Fruit fly (Drosophila melanogaster): Measurements from ENCODE around the gene CG1958.

CG1958 gene

dm6 chrX:7266604-7267003, at the start of gene CG1958:
Gene CG1958, plus strand, starts transcription at chrX:7266904.
- TF ChIP-seq CTCF (optimal IDR thresholded peaks at IDR 0.05) (no peak), CG8478 (optimal IDR thresholded peaks at IDR 0.05) (no peak)

dm6 chrX:7221149-7221548, 45.6 kb upstream of the CG1958 start:
- TF ChIP-seq CTCF (optimal IDR thresholded peaks at IDR 0.05), result no peak
- no peak for TF ChIP-seq CG8478 (optimal IDR thresholded peaks at IDR 0.05)

- no peak for TF ChIP-seq CTCF (optimal IDR thresholded peaks at IDR 0.05)
- no peak for TF ChIP-seq CG8478 (optimal IDR thresholded peaks at IDR 0.05)
Measured at dm6 chrX:7222115-7222891, 44.4 kb upstream of the CG1958 start.

dm6 chrX:7225980-7226607, 40.6 kb upstream of the CG1958 start:
- TF ChIP-seq CTCF (optimal IDR thresholded peaks at IDR 0.05) (no peak), CG8478 (optimal IDR thresholded peaks at IDR 0.05) (no peak)

- TF ChIP-seq CG8478 (optimal IDR thresholded peaks at IDR 0.05) (no peak), CTCF (optimal IDR thresholded peaks at IDR 0.05) (no peak)
Measured at dm6 chrX:7227311-7227710, 39.4 kb upstream of the CG1958 start.

dm6 chrX:7228599-7228998, 38.1 kb upstream of the CG1958 start:
- no peak for TF ChIP-seq CG8478 (optimal IDR thresholded peaks at IDR 0.05)
- TF ChIP-seq CTCF (optimal IDR thresholded peaks at IDR 0.05), result no peak

- TF ChIP-seq CTCF (optimal IDR thresholded peaks at IDR 0.05), result no peak
- no peak for TF ChIP-seq CG8478 (optimal IDR thresholded peaks at IDR 0.05)
Measured at dm6 chrX:7230647-7231046, 36.1 kb upstream of the CG1958 start.

dm6 chrX:7241985-7242627, 24.6 kb upstream of the CG1958 start:
- TF ChIP-seq CG8478 (optimal IDR thresholded peaks at IDR 0.05) (no peak), CTCF (optimal IDR thresholded peaks at IDR 0.05) (peak; percentile 97 to 99)

dm6 chrX:7246070-7246469, 20.6 kb upstream of the CG1958 start:
- TF ChIP-seq CTCF (optimal IDR thresholded peaks at IDR 0.05) (no peak), CG8478 (optimal IDR thresholded peaks at IDR 0.05) (no peak)

dm6 chrX:7252468-7252867, 14.2 kb upstream of the CG1958 start:
- TF ChIP-seq CG8478 (optimal IDR thresholded peaks at IDR 0.05), result no peak
- TF ChIP-seq CTCF (optimal IDR thresholded peaks at IDR 0.05), result no peak

dm6 chrX:7255153-7255552, 11.6 kb upstream of the CG1958 start:
- TF ChIP-seq CG8478 (optimal IDR thresholded peaks at IDR 0.05) (no peak), CTCF (optimal IDR thresholded peaks at IDR 0.05) (no peak)

dm6 chrX:7271376-7272015, 4.8 kb downstream of the CG1958 start:
- TF ChIP-seq CG8478 (optimal IDR thresholded peaks at IDR 0.05) (no peak), CTCF (optimal IDR thresholded peaks at IDR 0.05) (no peak)

dm6 chrX:7277038-7277437, 10.3 kb downstream of the CG1958 start:
- TF ChIP-seq CTCF (optimal IDR thresholded peaks at IDR 0.05), result no peak
- no peak for TF ChIP-seq CG8478 (optimal IDR thresholded peaks at IDR 0.05)

dm6 chrX:7284964-7285363, 18.3 kb downstream of the CG1958 start:
- no peak for TF ChIP-seq CG8478 (optimal IDR thresholded peaks at IDR 0.05)
- TF ChIP-seq CTCF (optimal IDR thresholded peaks at IDR 0.05), result no peak

- no peak for TF ChIP-seq CG8478 (optimal IDR thresholded peaks at IDR 0.05)
- no peak for TF ChIP-seq CTCF (optimal IDR thresholded peaks at IDR 0.05)
Measured at dm6 chrX:7285410-7285809, 18.7 kb downstream of the CG1958 start.

Data from S2 (cell line).